Fruit fly (Drosophila melanogaster): ENCODE data around the gene CG7381.

The CG7381 gene

DNA sequence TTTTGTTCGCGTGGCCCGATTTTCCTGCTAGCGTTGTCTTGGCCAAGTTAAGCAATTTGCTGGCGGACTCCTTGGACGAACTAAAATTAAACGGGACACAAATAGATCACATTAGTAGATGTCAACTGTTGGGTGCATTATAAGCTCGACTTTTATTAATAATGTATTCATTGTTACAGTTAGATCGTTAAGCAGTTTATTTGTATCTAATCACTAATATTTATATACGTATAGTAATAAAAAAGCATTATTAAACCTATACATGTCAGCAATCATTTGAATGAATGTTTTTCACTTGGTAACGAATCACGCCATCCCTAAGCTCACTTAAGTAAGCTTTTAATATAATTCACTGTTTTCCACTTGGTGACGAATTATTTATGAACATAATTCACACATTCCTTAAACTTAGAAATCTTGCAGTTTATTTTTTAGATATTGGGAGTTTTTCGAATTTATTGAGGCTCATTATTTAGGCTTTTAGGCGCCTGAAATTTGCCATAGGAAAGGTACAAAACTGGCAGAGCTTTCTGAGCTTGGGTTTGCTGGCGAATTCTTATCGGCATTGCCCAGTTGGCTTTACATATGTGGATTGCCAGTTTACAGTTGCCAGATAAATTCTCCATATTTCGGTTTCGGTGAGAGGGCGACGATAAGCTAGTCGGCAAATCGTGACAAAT is at the start of gene CG7381, which contains the start of gene CG7091:
Gene CG7381 (minus strand): TSS at position 101 of the 680 bp plus-strand sequence.
Gene CG7091 (plus strand): TSS at position 630 of the 680 bp plus-strand sequence.
- TF ChIP-seq CG13204 (GFP tag; optimal IDR thresholded peaks at IDR 0.05) (no peak), CG17806 (tag; optimal IDR thresholded peaks at IDR 0.05) (no peak), fd96Ca (GFP tag; IDR thresholded peaks at IDR 0.05) (no peak), gl (tag; optimal IDR thresholded peaks at IDR 0.05) (no peak), CG8159 (tag; optimal IDR thresholded peaks at IDR 0.05) (no peak), CG34367 (tag; optimal IDR thresholded peaks at IDR 0.05) (no peak), Pif1B (GFP tag; optimal IDR thresholded peaks at IDR 0.05) (no peak), CG4496 (GFP tag; IDR thresholded peaks at IDR 0.05) (no peak), Pif1A (GFP tag; optimal IDR thresholded peaks at IDR 0.05) (no peak), Snoo (tag; optimal IDR thresholded peaks at IDR 0.05) (no peak), CG12605 (GFP tag; IDR thresholded peaks at IDR 0.05) (no peak), CG15710 (tag; optimal IDR thresholded peaks at IDR 0.05) (no peak), CG10348 (GFP tag; IDR thresholded peaks at IDR 0.05) (no peak), CG14655 (GFP tag; optimal IDR thresholded peaks at IDR 0.05) (no peak), CG32121 (GFP tag; IDR thresholded peaks at IDR 0.05) (no peak)

DNA sequence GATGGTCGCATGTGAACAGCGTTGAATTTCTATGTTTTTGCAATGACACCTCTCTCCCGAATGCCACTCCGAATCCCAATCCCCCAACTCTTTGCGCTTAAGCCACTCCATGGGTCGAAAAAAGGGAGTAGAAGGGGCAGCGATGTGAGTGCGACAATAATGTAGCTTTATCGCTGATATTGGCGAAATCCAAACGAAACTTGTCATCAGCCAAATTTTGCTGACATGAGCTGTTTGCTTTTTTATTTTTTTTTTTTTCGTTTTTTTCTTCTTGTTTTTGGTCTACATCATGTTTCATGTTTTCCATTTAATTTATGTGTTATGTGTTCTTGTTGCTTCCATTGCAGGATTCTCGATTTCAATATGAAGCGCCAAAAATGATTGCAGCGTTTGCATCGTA is 41.7 kb upstream of the CG7381 start:
- TF ChIP-seq CG12605 (GFP tag; IDR thresholded peaks at IDR 0.05) (no peak), CG4496 (GFP tag; IDR thresholded peaks at IDR 0.05) (no peak), CG9948 (tag; optimal IDR thresholded peaks at IDR 0.05) (no peak), fd96Ca (GFP tag; IDR thresholded peaks at IDR 0.05) (no peak), EcR (GFP tag; optimal IDR thresholded peaks at IDR 0.05) (no peak), CG15710 (tag; optimal IDR thresholded peaks at IDR 0.05) (no peak), CG8159 (tag; optimal IDR thresholded peaks at IDR 0.05) (no peak), Ets98B (GFP tag; IDR thresholded peaks at IDR 0.05) (no peak), CG10348 (GFP tag; IDR thresholded peaks at IDR 0.05) (no peak), Snoo (tag; optimal IDR thresholded peaks at IDR 0.05) (no peak), Pif1B (GFP tag; optimal IDR thresholded peaks at IDR 0.05) (no peak), Pif1A (GFP tag; optimal IDR thresholded peaks at IDR 0.05) (no peak), D1 (tag; optimal IDR thresholded peaks at IDR 0.05) (no peak), CG17806 (tag; optimal IDR thresholded peaks at IDR 0.05) (no peak), CG13204 (GFP tag; optimal IDR thresholded peaks at IDR 0.05) (no peak), CG34367 (tag; optimal IDR thresholded peaks at IDR 0.05) (no peak), CG32121 (GFP tag; IDR thresholded peaks at IDR 0.05) (no peak), CG8301 (tag; optimal IDR thresholded peaks at IDR 0.05) (no peak), CG14655 (GFP tag; optimal IDR thresholded peaks at IDR 0.05) (no peak)

DNA sequence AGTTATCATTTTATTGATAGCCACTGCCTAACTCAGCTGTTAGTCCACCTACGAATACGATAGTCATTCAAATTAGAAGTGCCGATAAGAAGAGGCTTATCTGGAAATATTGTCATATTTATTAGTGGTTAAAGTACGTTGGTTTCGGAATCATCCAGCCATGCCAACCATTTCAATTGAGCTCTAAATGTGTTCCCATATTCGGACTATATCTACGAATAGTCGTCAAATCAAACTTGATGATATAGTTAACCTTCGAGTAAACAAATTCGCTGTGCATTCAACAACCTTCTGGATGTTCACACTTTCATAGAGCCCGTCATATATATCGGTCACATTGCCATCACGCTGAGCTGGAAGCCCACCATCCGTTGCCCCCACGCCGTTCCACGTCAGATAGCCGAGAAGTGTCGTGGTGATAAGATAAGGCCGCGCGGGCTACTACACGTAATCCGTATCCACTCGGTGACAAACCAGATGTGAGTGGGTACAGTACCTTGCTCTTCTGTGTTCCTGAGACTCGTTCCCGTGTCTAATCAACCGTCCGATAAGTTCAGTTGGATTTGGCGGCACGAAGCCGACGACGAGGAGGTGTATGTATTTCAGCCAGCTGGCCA is 41.1 kb upstream of the CG7381 start:
- peak; percentile 78 for TF ChIP-seq EcR (GFP tag; optimal IDR thresholded peaks at IDR 0.05)
- peak; percentile 5 for TF ChIP-seq CG13204 (GFP tag; optimal IDR thresholded peaks at IDR 0.05)
- no peak for TF ChIP-seq CG8301 (tag; optimal IDR thresholded peaks at IDR 0.05)

DNA sequence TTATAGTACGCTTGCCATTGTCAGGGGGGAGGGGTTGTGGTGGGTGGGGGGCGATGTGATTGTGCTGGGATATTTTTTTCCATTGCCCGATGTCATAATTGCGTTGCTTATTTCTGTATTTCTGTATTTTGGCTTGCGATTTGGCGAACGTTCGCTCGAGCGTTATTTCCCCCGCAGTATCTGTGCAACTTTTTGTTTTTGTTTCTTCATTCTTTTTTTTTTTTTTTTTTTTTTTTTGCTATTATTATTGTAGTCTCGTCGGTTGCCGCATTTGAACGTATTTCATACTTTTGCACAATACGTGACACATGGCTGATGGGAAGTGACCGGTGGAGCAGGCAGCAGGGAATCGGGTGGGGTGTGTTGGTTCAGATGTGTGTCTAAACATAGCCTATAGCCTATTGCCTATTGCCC is 40.4 kb upstream of the CG7381 start:
- peak; percentile 59; the same call in 1 of the 2 replicates for TF ChIP-seq Ets98B (GFP tag; IDR thresholded peaks at IDR 0.05)
- TF ChIP-seq CG17806 (tag; optimal IDR thresholded peaks at IDR 0.05): no peak
- TF ChIP-seq EcR (GFP tag; optimal IDR thresholded peaks at IDR 0.05): no peak
- TF ChIP-seq gl (tag; optimal IDR thresholded peaks at IDR 0.05): no peak
- TF ChIP-seq rn (GFP tag; IDR thresholded peaks at IDR 0.05): no peak; the same call in 1 of the 2 replicates
- no peak for TF ChIP-seq CG10348 (GFP tag; IDR thresholded peaks at IDR 0.05)
- TF ChIP-seq CG12605 (GFP tag; IDR thresholded peaks at IDR 0.05): peak; percentile 78
- no peak for TF ChIP-seq Pif1B (GFP tag; optimal IDR thresholded peaks at IDR 0.05)
- TF ChIP-seq Snoo (tag; optimal IDR thresholded peaks at IDR 0.05): no peak
- TF ChIP-seq CG8159 (tag; optimal IDR thresholded peaks at IDR 0.05): no peak
- no peak for TF ChIP-seq D1 (tag; optimal IDR thresholded peaks at IDR 0.05)
- no peak for TF ChIP-seq CG4496 (GFP tag; IDR thresholded peaks at IDR 0.05)
- TF ChIP-seq fd96Ca (GFP tag; IDR thresholded peaks at IDR 0.05): no peak
- no peak for TF ChIP-seq CG9948 (tag; optimal IDR thresholded peaks at IDR 0.05)
- no peak for TF ChIP-seq CG8301 (tag; optimal IDR thresholded peaks at IDR 0.05)
- TF ChIP-seq CG13204 (GFP tag; optimal IDR thresholded peaks at IDR 0.05): no peak
- peak; percentile 50; the same call in 1 of the 2 replicates for TF ChIP-seq CG32121 (GFP tag; IDR thresholded peaks at IDR 0.05)
- TF ChIP-seq CG34367 (tag; optimal IDR thresholded peaks at IDR 0.05): no peak
- no peak for TF ChIP-seq CG14655 (GFP tag; optimal IDR thresholded peaks at IDR 0.05)
- no peak for TF ChIP-seq CG15710 (tag; optimal IDR thresholded peaks at IDR 0.05)
- no peak for TF ChIP-seq Pif1A (GFP tag; optimal IDR thresholded peaks at IDR 0.05)

DNA sequence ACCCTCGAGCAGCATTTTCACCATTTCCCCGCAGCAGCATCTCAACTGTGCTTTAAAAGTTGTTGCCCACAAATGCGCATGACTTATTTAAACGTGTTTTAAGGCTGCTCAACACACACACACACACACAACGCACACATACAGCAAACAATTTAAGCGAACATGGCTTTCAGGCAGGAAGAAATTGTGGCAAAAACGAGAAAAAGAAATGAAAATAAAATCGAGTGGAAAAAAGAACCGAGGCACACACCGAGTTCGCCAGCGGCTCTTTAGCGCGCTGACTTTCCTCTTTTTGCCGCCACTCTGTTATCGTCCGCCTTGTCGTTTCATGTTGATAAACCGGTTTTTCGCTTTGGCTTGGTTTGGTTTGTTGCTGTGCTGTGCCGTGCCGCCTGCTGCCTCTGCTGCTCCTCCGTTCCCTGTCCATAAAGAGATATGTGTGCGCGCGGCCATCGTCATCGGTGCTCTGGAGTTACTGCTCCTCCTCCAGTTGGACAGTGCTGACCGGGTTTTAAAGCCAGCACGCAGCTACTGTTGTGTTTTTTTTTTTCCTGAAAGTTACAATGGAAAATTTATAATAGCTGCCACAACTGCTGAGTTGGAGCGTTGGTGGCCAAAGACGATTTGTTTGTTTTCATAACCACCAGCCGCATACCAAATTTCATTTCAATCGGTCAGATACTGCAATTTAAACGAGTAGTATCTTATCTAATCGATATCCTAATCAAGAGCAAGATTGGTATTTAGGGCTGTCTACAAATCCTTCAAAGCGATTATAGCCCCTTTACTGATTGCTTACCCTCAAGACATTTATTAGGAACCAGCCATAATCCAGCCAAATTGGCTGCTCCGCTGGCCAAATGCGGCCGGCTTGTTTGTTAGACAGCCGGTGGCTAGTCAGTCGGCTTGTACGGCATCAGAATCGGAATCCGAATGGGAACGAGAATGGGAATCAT is 38.8 kb upstream of the CG7381 start:
- TF ChIP-seq CG34367 (tag; optimal IDR thresholded peaks at IDR 0.05) (peak; percentile 1), CG13204 (GFP tag; optimal IDR thresholded peaks at IDR 0.05) (peak; percentile 94), CG12605 (GFP tag; IDR thresholded peaks at IDR 0.05) (peak; percentile 47; the same call in 1 of the 2 replicates), Pif1A (GFP tag; optimal IDR thresholded peaks at IDR 0.05) (no peak), CG17806 (tag; optimal IDR thresholded peaks at IDR 0.05) (no peak), Ets98B (GFP tag; IDR thresholded peaks at IDR 0.05) (0 out of 2 replicates have a peak, but pooled peaks have one; percentile 17), CG8159 (tag; optimal IDR thresholded peaks at IDR 0.05) (peak; percentile 5), fd96Ca (GFP tag; IDR thresholded peaks at IDR 0.05) (no peak), CG14655 (GFP tag; optimal IDR thresholded peaks at IDR 0.05) (peak; percentile 26), gl (tag; optimal IDR thresholded peaks at IDR 0.05) (peak; percentile 71), CG32121 (GFP tag; IDR thresholded peaks at IDR 0.05) (peak; percentile 38; the same call in 1 of the 2 replicates), EcR (GFP tag; optimal IDR thresholded peaks at IDR 0.05) (peak; percentile 85), CG4496 (GFP tag; IDR thresholded peaks at IDR 0.05) (peak; percentile 67; the same call in 2 of the 3 replicates), CG8301 (tag; optimal IDR thresholded peaks at IDR 0.05) (peak; percentile 2)
